Worm (Caenorhabditis elegans) whole organism, young adult: ENCODE data around the gene pdhk-2.

Experiments
- B0035.1 ChIP-seq: sonication (generic microtip); optimal IDR thresholded peaks from 2 replicates; lab custom pipeline; 2016; ENCODE audit warnings: missing genetic modification characterization, mild to moderate bottlenecking, missing compliant biosample characterization, missing genotype, missing genetic modification reagents
- C06A6.2 ChIP-seq: fragments of 200-800 bp; sonication (Bioruptor generic); conservative IDR thresholded peaks from 2 replicates; pipeline ENCODE4 v1.3.6; 2022; ENCODE audit warnings: missing genetic modification characterization, missing compliant biosample characterization
- D2030.7 ChIP-seq: fragments of 200-800 bp; sonication (Bioruptor generic); IDR thresholded peaks from 2 replicates; pipeline ENCODE4 v1.3.6; 2022; ENCODE audit warnings: missing genetic modification reagents, missing genetic modification characterization, missing compliant biosample characterization
- F33H1.4 ChIP-seq: fragments of 200-800 bp; sonication (Bioruptor generic); IDR thresholded peaks from 2 replicates; pipeline ENCODE4 v1.3.6; 2022; ENCODE audit warnings: missing genetic modification reagents, missing genetic modification characterization, missing compliant biosample characterization
- F57A8.1 ChIP-seq: fragments of 200-800 bp; sonication (Bioruptor generic); optimal IDR thresholded peaks from 2 replicates; lab custom pipeline; 2018; ENCODE audit warnings: mild to moderate bottlenecking, missing genetic modification characterization, moderate library complexity, missing compliant biosample characterization
- F57C9.4 ChIP-seq: sonication (generic microtip); optimal IDR thresholded peaks from 2 replicates; lab custom pipeline; 2017; ENCODE audit warnings: mild to moderate bottlenecking, missing genetic modification characterization, missing compliant biosample characterization
- T07F8.4 ChIP-seq: sonication (generic microtip); optimal IDR thresholded peaks from 2 replicates; lab custom pipeline; 2016; ENCODE audit warnings: mild to moderate bottlenecking, missing genetic modification characterization, moderate library complexity, missing compliant biosample characterization
- attf-5 ChIP-seq: fragments of 200-800 bp; sonication (Bioruptor generic); optimal IDR thresholded peaks from 2 replicates; lab custom pipeline; 2018; ENCODE audit warnings: mild to moderate bottlenecking, missing genetic modification characterization, missing compliant biosample characterization
- ccch-3 ChIP-seq: fragments of 200-800 bp; sonication (Bioruptor generic); optimal IDR thresholded peaks from 2 replicates; lab custom pipeline; 2018; ENCODE audit warnings: mild to moderate bottlenecking, missing genetic modification characterization, missing compliant biosample characterization
- cebp-1 ChIP-seq, 2 experiments: fragments of 200-800 bp in 1 of 2; sonication (Bioruptor generic) in 1 of 2; sonication (generic microtip) in 1 of 2; IDR thresholded peaks in 1 of 2; optimal IDR thresholded peaks in 1 of 2; 2 replicates each; pipeline versions ENCODE4 v1.3.6 to Lab custom; 2017 to 2022; ENCODE audit warnings: missing compliant biosample characterization in 2 of 2, missing genetic modification characterization in 2 of 2, mild to moderate bottlenecking in 1 of 2, missing genetic modification reagents in 1 of 2, moderate library complexity in 1 of 2
- ceh-58 ChIP-seq: fragments of 200-800 bp; sonication (Bioruptor generic); IDR thresholded peaks from 2 replicates; pipeline ENCODE4 v1.3.6; 2022; ENCODE audit warnings: missing genetic modification characterization, missing compliant biosample characterization
- dpl-1 ChIP-seq: fragments of 150-350 bp; optimal IDR thresholded peaks from 2 replicates; lab custom pipeline; 2014; ENCODE audit warnings: missing biosample characterization, missing genetic modification reagents, missing genetic modification characterization
- efl-1 ChIP-seq: fragments of 150-350 bp; optimal IDR thresholded peaks from 2 replicates; lab custom pipeline; 2014; ENCODE audit warnings: missing biosample characterization, missing genetic modification reagents, missing genetic modification characterization
- egl-44 ChIP-seq: fragments of 200-800 bp; sonication (Bioruptor generic); IDR thresholded peaks from 2 replicates; pipeline ENCODE4 v1.3.6; 2022; ENCODE audit warnings: missing genetic modification reagents, missing genetic modification characterization, missing compliant biosample characterization
- ekl-4 ChIP-seq: fragments of 200-800 bp; sonication (Bioruptor generic); IDR thresholded peaks from 2 replicates; pipeline ENCODE4 v1.3.6; 2022; ENCODE audit warnings: missing genetic modification reagents, missing genetic modification characterization, missing compliant biosample characterization
- ets-4 ChIP-seq: fragments of 200-800 bp; sonication (Bioruptor generic); optimal IDR thresholded peaks from 2 replicates; lab custom pipeline; 2018; ENCODE audit warnings: mild to moderate bottlenecking, missing genetic modification characterization, missing compliant biosample characterization
- him-1 ChIP-seq: sonication (generic microtip); optimal IDR thresholded peaks from 2 replicates; lab custom pipeline; 2016; ENCODE audit warnings: missing genotype, missing genetic modification reagents, missing genetic modification characterization, missing compliant biosample characterization
- hlh-12 ChIP-seq: sonication (generic microtip); optimal IDR thresholded peaks from 2 replicates; lab custom pipeline; 2016; ENCODE audit warnings: missing genetic modification characterization, missing compliant biosample characterization
- hmg-20 ChIP-seq: fragments of 200-800 bp; sonication (Bioruptor generic); IDR thresholded peaks from 2 replicates; pipeline ENCODE4 v1.3.6; 2022; ENCODE audit warnings: missing genetic modification reagents, missing genetic modification characterization, missing compliant biosample characterization
- let-607 ChIP-seq, 2 experiments: fragments of 200-800 bp in 1 of 2; sonication (Bioruptor generic) in 1 of 2; sonication (generic microtip) in 1 of 2; optimal IDR thresholded peaks; 2 replicates each; lab custom pipeline; 2016 to 2018; ENCODE audit warnings: mild to moderate bottlenecking in 2 of 2, missing compliant biosample characterization in 2 of 2, missing genetic modification characterization in 2 of 2, moderate library complexity in 2 of 2, missing genotype in 1 of 2
- lin-35 ChIP-seq, 3 experiments: fragments of 150-350 bp in 2 of 3; sonication (generic microtip) in 1 of 3; optimal IDR thresholded peaks; 2 replicates each; lab custom pipeline; 2014 to 2018; ENCODE audit warnings: missing biosample characterization in 3 of 3, missing genetic modification characterization in 3 of 3, missing genetic modification reagents in 3 of 3
- lin-54 ChIP-seq: fragments of 200-800 bp; sonication (Bioruptor generic); optimal IDR thresholded peaks from 2 replicates; lab custom pipeline; 2018; ENCODE audit warnings: mild to moderate bottlenecking, missing genetic modification characterization, missing compliant biosample characterization
- lsl-1 ChIP-seq: fragments of 200-800 bp; sonication (Bioruptor generic); optimal IDR thresholded peaks from 2 replicates; lab custom pipeline; 2018; ENCODE audit warnings: mild to moderate bottlenecking, missing genetic modification characterization, moderate library complexity, missing compliant biosample characterization
- nfya-1 ChIP-seq: sonication (generic microtip); optimal IDR thresholded peaks from 2 replicates; lab custom pipeline; 2017; ENCODE audit warnings: antibody characterized with exemption, missing compliant biosample characterization, missing genetic modification characterization, borderline replicate concordance; ENCODE audit not compliant: insufficient read depth
- nfya-2 ChIP-seq: fragments of 200-800 bp; sonication (Bioruptor generic); IDR thresholded peaks from 2 replicates; pipeline ENCODE4 v1.3.6; 2022; ENCODE audit warnings: missing genetic modification reagents, missing genetic modification characterization, missing compliant biosample characterization
- nhr-179 ChIP-seq: sonication (generic microtip); optimal IDR thresholded peaks from 2 replicates; lab custom pipeline; 2016; ENCODE audit warnings: mild to moderate bottlenecking, missing genetic modification characterization, missing compliant biosample characterization
- nhr-80 ChIP-seq: sonication (generic microtip); optimal IDR thresholded peaks from 2 replicates; lab custom pipeline; 2016; ENCODE audit warnings: missing genetic modification characterization, missing compliant biosample characterization
- pha-4 ChIP-seq: fragments of 150-350 bp; sonication (generic microtip); optimal IDR thresholded peaks from 2 replicates; lab custom pipeline; 2014; ENCODE audit warnings: missing biosample characterization, missing genetic modification reagents, missing genetic modification characterization
- snpc-1.3 ChIP-seq: sonication (generic microtip); optimal IDR thresholded peaks from 2 replicates; lab custom pipeline; 2017; ENCODE audit warnings: missing genetic modification characterization, mild to moderate bottlenecking, missing compliant biosample characterization, antibody characterized with exemption, moderate library complexity, missing genotype, missing genetic modification reagents; ENCODE audit not compliant: insufficient read depth
- snpc-3.4 ChIP-seq: sonication (generic microtip); optimal IDR thresholded peaks from 2 replicates; lab custom pipeline; 2017; ENCODE audit warnings: missing genetic modification characterization, mild to moderate bottlenecking, missing compliant biosample characterization, antibody characterized with exemption, moderate library complexity, missing genotype, missing genetic modification reagents
- somi-1 ChIP-seq: fragments of 200-800 bp; sonication (Bioruptor generic); optimal IDR thresholded peaks from 2 replicates; lab custom pipeline; 2018; ENCODE audit warnings: mild to moderate bottlenecking, missing genetic modification characterization, missing compliant biosample characterization
- tbp1 ChIP-seq: fragments of 200-800 bp; sonication (Bioruptor generic); optimal IDR thresholded peaks from 2 replicates; lab custom pipeline; 2018; ENCODE audit warnings: mild to moderate bottlenecking, missing genetic modification characterization, missing compliant biosample characterization
- tbx-9 ChIP-seq: sonication (generic microtip); optimal IDR thresholded peaks from 2 replicates; lab custom pipeline; 2016; ENCODE audit warnings: borderline replicate concordance, missing genetic modification characterization, inconsistent platforms, missing compliant biosample characterization
- unc-130 ChIP-seq: sonication (generic microtip); optimal IDR thresholded peaks from 2 replicates; lab custom pipeline; 2016; ENCODE audit warnings: missing genetic modification reagents, missing genetic modification characterization, missing compliant biosample characterization
- unc-62 ChIP-seq: fragments of 150-350 bp; optimal IDR thresholded peaks from 2 replicates; lab custom pipeline; 2014; ENCODE audit warnings: missing biosample characterization, missing genetic modification reagents, missing genetic modification characterization
- zfh-2 ChIP-seq: fragments of 200-800 bp; sonication (Bioruptor generic); conservative IDR thresholded peaks from 2 replicates; pipeline ENCODE4 v1.3.6; 2022; ENCODE audit warnings: missing genetic modification reagents, missing genetic modification characterization, missing compliant biosample characterization
- zim-3 ChIP-seq: sonication (generic microtip); optimal IDR thresholded peaks from 2 replicates; lab custom pipeline; 2017; ENCODE audit warnings: mild to moderate bottlenecking, missing genetic modification characterization, moderate library complexity, missing compliant biosample characterization
- ztf-18 ChIP-seq: sonication (generic microtip); optimal IDR thresholded peaks from 2 replicates; lab custom pipeline; 2016; ENCODE audit warnings: missing genotype, mild to moderate bottlenecking, missing genetic modification characterization, missing compliant biosample characterization
- ztf-6 ChIP-seq: fragments of 200-800 bp; sonication (Bioruptor generic); IDR thresholded peaks from 2 replicates; pipeline ENCODE4 v1.3.6; 2022; ENCODE audit warnings: missing genetic modification reagents, missing genetic modification characterization, missing compliant biosample characterization

The pdhk-2 gene

ce11 chrIII:8734327-8734885 is 6.8 kb downstream of the pdhk-2 start (continued):
- TF ChIP-seq lin-35 (GFP tag; optimal IDR thresholded peaks at IDR 0.05; lab: Kevin White, UChicago) (no peak), nfya-2 (GFP tag; lab: Robert Waterston, UW) (no peak), ccch-3 (no peak), lsl-1 (no peak), hlh-12 (tag; lab: Kevin White, UChicago) (no peak), pha-4 (tag; lab: Kevin White, UChicago) (no peak), ekl-4 (GFP tag; lab: Robert Waterston, UW) (no peak), B0035.1 (tag; lab: Kevin White, UChicago) (no peak), F33H1.4 (GFP tag; lab: Robert Waterston, UW) (no peak), tbx-9 (tag; lab: Kevin White, UChicago) (no peak), ets-4 (GFP tag; lab: Kevin White, UChicago) (no peak), ceh-58 (GFP tag; lab: Robert Waterston, UW) (no peak), D2030.7 (GFP tag; lab: Robert Waterston, UW) (no peak), attf-5 (no peak), snpc-3.4 (tag; lab: Kevin White, UChicago) (no peak), F57A8.1 (GFP tag; lab: Kevin White, UChicago) (no peak), tbp1 (GFP tag; lab: Kevin White, UChicago) (no peak), ztf-18 (tag; lab: Kevin White, UChicago) (no peak), T07F8.4 (tag; lab: Kevin White, UChicago) (no peak), hmg-20 (no peak)

- TF ChIP-seq lin-54 (GFP tag; lab: Kevin White, UChicago) (peak; percentile 6), nhr-80 (tag; lab: Kevin White, UChicago) (peak; percentile 35), dpl-1 (GFP tag; lab: Kevin White, UChicago) (no peak), zim-3 (no peak), unc-62 (GFP tag; lab: Kevin White, UChicago) (peak; percentile 55), snpc-1.3 (tag; lab: Kevin White, UChicago) (peak; percentile 1), let-607 (tag; optimal IDR thresholded peaks at IDR 0.05; lab: Kevin White, UChicago) (peak in 1 of 2 experiments; percentile 42)
- TF ChIP-seq, all 124 proteins: peak for 5
These were observed 7.5 kb downstream of the pdhk-2 start for ce11 chrIII:8733667-8734066.

- TF ChIP-seq ccch-3 (no peak), zfh-2 (no peak), somi-1 (GFP tag; lab: Kevin White, UChicago) (peak; percentile 26), cebp-1 (GFP tag; IDR thresholded peaks at IDR 0.05; lab: Robert Waterston, UW) (peak; percentile 36; the same call in 1 of the 2 replicates), cebp-1 (tag; optimal IDR thresholded peaks at IDR 0.05; lab: Kevin White, UChicago) (peak; percentile 54), ztf-6 (GFP tag; lab: Robert Waterston, UW) (no peak), pha-4 (tag; lab: Kevin White, UChicago) (peak; percentile 70), F57C9.4 (no peak)
These were observed 8.0 kb downstream of the pdhk-2 start for ce11 chrIII:8733237-8733636.

- TF ChIP-seq efl-1 (no peak), attf-5 (no peak), unc-130 (GFP tag; lab: Kevin White, UChicago) (no peak), egl-44 (no peak), nfya-1 (tag; lab: Kevin White, UChicago) (no peak), somi-1 (GFP tag; lab: Kevin White, UChicago) (peak; percentile 8), C06A6.2 (GFP tag; lab: Robert Waterston, UW) (peak; percentile 49; the same call in 1 of the 2 replicates), nhr-179 (tag; lab: Kevin White, UChicago) (no peak), him-1 (tag; lab: Kevin White, UChicago) (no peak)
These were observed 9.2 kb downstream of the pdhk-2 start for ce11 chrIII:8731973-8732372.
